Worm (Caenorhabditis elegans) whole organism, L2 larva: ENCODE results near the gene T24E12.13.

Source experiments
- aly-2 ChIP-seq: fragments of 150-350 bp; optimal IDR thresholded peaks from 2 replicates; lab custom pipeline; 2014; ENCODE audit warnings: missing biosample characterization, missing genetic modification characterization
- ama-1 ChIP-seq: fragments of 150-350 bp; optimal IDR thresholded peaks from 2 replicates; lab custom pipeline; 2018; ENCODE audit warnings: inconsistent platforms
- ceh-82 ChIP-seq: fragments of 150-350 bp; optimal IDR thresholded peaks from 2 replicates; lab custom pipeline; 2014; ENCODE audit warnings: missing biosample characterization, missing genetic modification characterization
- elt-1 ChIP-seq: fragments of 150-350 bp; optimal IDR thresholded peaks from 2 replicates; lab custom pipeline; 2014; ENCODE audit warnings: missing biosample characterization, missing genetic modification characterization
- lin-39 ChIP-seq: fragments of 150-350 bp; optimal IDR thresholded peaks from 2 replicates; lab custom pipeline; 2014; ENCODE audit warnings: missing biosample characterization, missing genetic modification reagents, missing genetic modification characterization
- lsy-2 ChIP-seq, 2 experiments: fragments of 150-350 bp in 1 of 2; sonication (generic microtip) in 1 of 2; optimal IDR thresholded peaks; 2 replicates each; lab custom pipeline; 2014 to 2017; ENCODE audit warnings: missing biosample characterization in 2 of 2, missing genetic modification characterization in 2 of 2
- mdl-1 ChIP-seq, 2 experiments: fragments of 150-350 bp in 1 of 2; sonication (generic microtip) in 1 of 2; optimal IDR thresholded peaks; 2 replicates each; lab custom pipeline; 2017; ENCODE audit warnings: missing biosample characterization in 2 of 2, missing genetic modification characterization in 2 of 2
- nhr-25 ChIP-seq: fragments of 150-350 bp; sonication (generic microtip); optimal IDR thresholded peaks from 3 replicates; lab custom pipeline; 2014; ENCODE audit warnings: missing biosample characterization, missing genetic modification characterization
- unc-62 ChIP-seq: fragments of 150-350 bp; optimal IDR thresholded peaks from 2 replicates; lab custom pipeline; 2014; ENCODE audit warnings: missing biosample characterization, missing genetic modification reagents, missing genetic modification characterization
- zag-1 ChIP-seq: fragments of 150-350 bp; optimal IDR thresholded peaks from 2 replicates; lab custom pipeline; 2014; ENCODE audit warnings: missing biosample characterization, missing genetic modification characterization
- ztf-11 ChIP-seq: sonication (generic microtip); optimal IDR thresholded peaks from 2 replicates; lab custom pipeline; 2017; ENCODE audit warnings: missing biosample characterization, missing genetic modification characterization

DNA sequence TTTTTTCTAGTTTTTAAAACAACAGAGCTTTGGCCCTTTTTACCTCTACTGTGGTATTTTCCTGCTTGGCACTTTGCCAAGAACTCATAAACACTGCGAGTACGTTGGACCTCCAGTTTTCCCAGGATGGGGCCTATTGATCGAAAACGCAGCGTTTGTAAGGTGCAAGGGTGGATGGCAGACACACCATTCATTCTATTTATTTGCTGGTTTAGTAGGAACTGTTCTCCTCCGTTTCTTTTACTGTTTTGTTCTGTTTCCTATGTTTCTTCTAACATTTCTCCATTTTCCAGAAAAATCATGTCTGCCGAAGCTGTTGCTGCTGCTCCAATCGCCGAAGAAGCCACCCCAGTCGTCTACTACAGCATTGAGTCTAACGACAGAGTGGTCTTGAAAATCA, 36.6 kb downstream of the T24E12.13 start, which contains the start of gene skr-15:
- no peak for TF ChIP-seq unc-62 (GFP tag; lab: Kevin White, UChicago)
- no peak for TF ChIP-seq aly-2
- TF ChIP-seq zag-1 (tag; lab: Kevin White, UChicago): no peak
- TF ChIP-seq elt-1: no peak
- no peak for TF ChIP-seq lsy-2 (tag; optimal IDR thresholded peaks at IDR 0.05; lab: Kevin White, UChicago)
- TF ChIP-seq ztf-11 (tag; lab: Kevin White, UChicago): no peak
- no peak for TF ChIP-seq mdl-1 (tag; optimal IDR thresholded peaks at IDR 0.05; lab: Kevin White, UChicago)
- no peak for TF ChIP-seq lin-39
- TF ChIP-seq nhr-25 (tag; lab: Kevin White, UChicago): no peak
- no peak for TF ChIP-seq ceh-82 (tag; lab: Kevin White, UChicago)
- TF ChIP-seq ama-1 (lab: Kevin White, UChicago): no peak
